Worm (Caenorhabditis elegans): ENCODE data around the gene C05G5.1.

DNA sequence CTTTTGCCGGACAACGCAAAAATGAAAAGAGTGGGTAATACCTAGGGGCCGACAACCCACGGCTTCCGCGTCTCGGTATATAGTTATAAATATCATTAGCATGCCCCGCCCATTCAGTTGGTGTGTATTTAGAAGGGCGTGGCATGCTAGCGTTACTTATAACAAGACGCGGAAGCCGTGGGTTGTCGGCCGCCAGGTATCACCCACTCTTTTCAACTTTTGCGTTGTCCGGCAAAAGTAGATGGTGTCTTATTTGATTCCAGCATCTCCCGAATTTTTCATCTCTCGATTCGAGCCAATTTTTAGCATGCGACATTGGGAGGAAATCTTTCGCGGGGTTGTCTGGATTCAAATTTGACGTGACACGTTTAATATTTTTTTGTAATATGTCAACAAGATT lies 22.1 kb downstream of the C05G5.1 start:
- no peak for TF ChIP-seq ama-1 (optimal IDR thresholded peaks at IDR 0.05)
- TF ChIP-seq hmg-4 (GFP tag; optimal IDR thresholded peaks at IDR 0.05): no peak
- no peak for TF ChIP-seq scrt-1 (GFP tag; IDR thresholded peaks at IDR 0.05)
- TF ChIP-seq hnd-1 (tag; optimal IDR thresholded peaks at IDR 0.05): no peak
- TF ChIP-seq sea-1 (GFP tag; conservative IDR thresholded peaks at IDR 0.05): no peak
- TF ChIP-seq B0310.2 (tag; optimal IDR thresholded peaks at IDR 0.05): no peak
- no peak for TF ChIP-seq aly-1 (tag; optimal IDR thresholded peaks at IDR 0.05)
